Worm (Caenorhabditis elegans): ENCODE data around the gene Y44A6C.2.

Y44A6C.2 gene

DNA sequence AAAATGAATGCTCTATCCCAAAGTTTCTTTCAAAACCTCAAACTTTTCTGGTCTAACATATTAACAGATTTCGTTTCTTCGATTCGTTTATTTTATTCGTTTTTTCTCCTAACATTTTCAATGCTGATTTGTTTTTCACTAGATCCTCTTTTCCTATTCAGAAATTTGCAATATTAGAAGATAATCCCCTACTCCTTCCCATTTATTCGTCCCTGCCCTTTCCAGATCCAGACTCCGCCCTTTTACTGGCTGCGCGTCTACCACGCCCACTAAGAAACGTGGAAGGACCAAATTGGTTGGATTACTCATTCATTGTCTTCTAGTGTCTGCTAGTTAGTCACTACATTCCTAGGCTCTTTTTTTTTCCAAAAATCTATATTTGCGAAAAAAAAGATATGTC, at the start of gene Y44A6C.2:
Y44A6C.2 (plus strand) TSS at position 301 of the 400 bp plus-strand sequence.
- TF ChIP-seq lsy-12 (tag; optimal IDR thresholded peaks at IDR 0.05) = no peak
- no peak for TF ChIP-seq R02D3.7 (tag; optimal IDR thresholded peaks at IDR 0.05)
- no peak for TF ChIP-seq sea-2 (GFP tag; optimal IDR thresholded peaks at IDR 0.05)
- TF ChIP-seq mdl-1 (tag; optimal IDR thresholded peaks at IDR 0.05) = no peak
- TF ChIP-seq nhr-237 (tag; optimal IDR thresholded peaks at IDR 0.05) = no peak
- TF ChIP-seq daf-12 (tag; optimal IDR thresholded peaks at IDR 0.05) = no peak
- TF ChIP-seq fkh-10 (GFP tag; optimal IDR thresholded peaks at IDR 0.05) = no peak
- no peak for TF ChIP-seq elt-1 (tag; optimal IDR thresholded peaks at IDR 0.05)
- TF ChIP-seq egl-5 (tag; optimal IDR thresholded peaks at IDR 0.05) = no peak
- no peak for TF ChIP-seq nhr-12 (tag; optimal IDR thresholded peaks at IDR 0.05)
- no peak for TF ChIP-seq ceh-28 (tag; optimal IDR thresholded peaks at IDR 0.05)
- TF ChIP-seq nhr-11 (tag; optimal IDR thresholded peaks at IDR 0.05) = no peak
- TF ChIP-seq ceh-16 (tag; optimal IDR thresholded peaks at IDR 0.05) = no peak
- TF ChIP-seq ztf-11 (tag; optimal IDR thresholded peaks at IDR 0.05) = no peak
- no peak for TF ChIP-seq nhr-28 (tag; optimal IDR thresholded peaks at IDR 0.05)

DNA sequence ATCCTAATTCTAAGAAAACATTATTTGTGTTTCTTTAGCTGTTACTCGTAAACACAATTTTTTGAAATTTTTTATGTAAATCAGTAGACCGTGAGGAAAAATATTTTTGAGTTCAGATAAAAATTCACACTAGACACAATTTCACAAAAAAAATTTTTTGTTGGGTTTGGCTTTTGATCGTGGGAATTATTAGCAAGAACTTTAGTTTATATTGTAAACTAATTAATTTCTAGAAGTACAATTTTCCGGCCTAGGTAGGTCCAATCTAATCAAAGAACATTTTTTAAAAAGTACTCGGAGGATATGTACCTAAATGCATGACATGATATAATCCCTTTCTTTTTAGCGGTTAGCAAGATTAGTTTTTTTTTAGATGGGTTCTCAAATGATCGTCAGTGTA, 41.8 kb upstream of the Y44A6C.2 start:
- TF ChIP-seq jun-1 (tag; optimal IDR thresholded peaks at IDR 0.05) (no peak), skn-1 (tag; optimal IDR thresholded peaks at IDR 0.05) (no peak), ztf-4 (tag; optimal IDR thresholded peaks at IDR 0.05) (no peak), unc-39 (tag; optimal IDR thresholded peaks at IDR 0.05) (no peak), eor-1 (tag; optimal IDR thresholded peaks at IDR 0.05) (no peak), ama-1 (optimal IDR thresholded peaks at IDR 0.05) (no peak), aly-2 (tag; optimal IDR thresholded peaks at IDR 0.05) (no peak), nhr-76 (tag; optimal IDR thresholded peaks at IDR 0.05) (no peak)

DNA sequence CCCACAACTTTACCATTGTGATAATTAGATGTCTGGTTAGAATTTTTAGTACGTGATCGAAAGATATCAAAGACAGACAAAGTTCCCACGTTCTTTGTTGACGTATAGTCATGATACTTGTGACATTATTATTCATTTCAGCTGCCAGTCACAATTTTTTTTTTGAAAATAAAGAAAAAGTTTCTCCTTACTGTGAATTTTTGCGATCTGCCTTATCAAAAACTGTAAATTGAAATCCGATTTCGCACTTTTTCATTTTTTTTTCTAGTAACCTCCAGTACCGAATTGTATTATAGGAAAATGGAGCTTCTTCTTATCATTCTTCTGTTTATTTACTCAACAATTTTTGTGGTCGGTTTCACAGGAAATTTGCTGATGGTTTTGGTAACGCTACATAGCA, 40.9 kb upstream of the Y44A6C.2 start, which contains the start of gene srsx-35:
srsx-35 (plus strand) TSS at position 301 of the 400 bp plus-strand sequence.
- TF ChIP-seq ceh-16 (tag; optimal IDR thresholded peaks at IDR 0.05) = no peak
- no peak for TF ChIP-seq ZK546.5 (tag; optimal IDR thresholded peaks at IDR 0.05)
- no peak for TF ChIP-seq skn-1 (tag; optimal IDR thresholded peaks at IDR 0.05)
- no peak for TF ChIP-seq nhr-77 (tag; optimal IDR thresholded peaks at IDR 0.05)
- TF ChIP-seq hmg-11 (tag; optimal IDR thresholded peaks at IDR 0.05) = no peak
- no peak for TF ChIP-seq elt-2 (tag; optimal IDR thresholded peaks at IDR 0.05)
- TF ChIP-seq nhr-43 (tag; optimal IDR thresholded peaks at IDR 0.05; ENCODE audit: poor library complexity, severe bottlenecking) = no peak

DNA sequence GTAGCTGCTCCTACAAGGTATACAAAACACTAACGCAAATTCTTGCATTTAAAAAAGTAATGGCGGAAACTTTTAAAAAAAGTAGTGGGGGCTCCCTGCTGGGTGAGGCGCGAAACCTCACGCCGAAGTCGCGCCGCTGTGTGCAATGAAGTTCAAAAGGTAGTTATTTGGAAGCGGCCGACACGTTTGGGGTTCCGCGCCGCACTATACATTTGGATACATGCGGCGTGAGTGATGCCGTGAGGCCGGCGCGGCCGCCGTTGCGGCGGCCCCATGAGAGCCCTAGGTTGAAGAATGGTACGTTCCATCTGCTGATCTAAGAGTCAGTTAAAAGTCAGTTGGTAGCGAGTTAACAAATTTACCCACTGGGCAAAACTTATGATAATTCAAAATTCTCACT, 40.2 kb upstream of the Y44A6C.2 start:
- no peak for TF ChIP-seq lin-15B (tag; optimal IDR thresholded peaks at IDR 0.05)
- peak; percentile 2 for TF ChIP-seq snpc-4 (tag; optimal IDR thresholded peaks at IDR 0.05)
- no peak for TF ChIP-seq mml-1 (tag; optimal IDR thresholded peaks at IDR 0.05)

DNA sequence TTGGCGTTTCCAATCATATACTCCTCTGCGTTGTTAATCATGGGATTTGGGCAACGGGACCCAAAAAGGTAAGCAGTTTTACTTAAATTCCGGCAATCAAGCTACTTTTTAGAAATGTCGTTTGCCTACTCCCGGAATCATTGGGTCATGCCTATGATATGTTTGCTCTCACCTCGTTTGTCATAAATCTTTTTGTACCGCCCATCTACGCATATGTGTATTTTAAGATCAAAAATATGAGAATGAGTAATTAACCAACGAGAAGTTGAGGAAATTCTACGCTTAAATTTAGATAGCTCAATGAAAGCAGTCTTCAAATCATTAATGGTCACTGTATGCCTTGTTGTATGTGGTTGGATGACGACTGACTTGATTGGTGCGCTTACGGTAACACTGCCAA, 39.7 kb upstream of the Y44A6C.2 start:
- TF ChIP-seq egl-5 (tag; optimal IDR thresholded peaks at IDR 0.05) (no peak), ceh-9 (tag; optimal IDR thresholded peaks at IDR 0.05) (no peak), snpc-4 (tag; optimal IDR thresholded peaks at IDR 0.05) (no peak), lin-15B (tag; optimal IDR thresholded peaks at IDR 0.05) (no peak), nhr-237 (tag; optimal IDR thresholded peaks at IDR 0.05) (no peak), ceh-28 (tag; optimal IDR thresholded peaks at IDR 0.05) (no peak), ama-1 (optimal IDR thresholded peaks at IDR 0.05) (no peak), aly-2 (tag; optimal IDR thresholded peaks at IDR 0.05) (no peak), nhr-76 (tag; optimal IDR thresholded peaks at IDR 0.05) (no peak), fkh-2 (tag; optimal IDR thresholded peaks at IDR 0.05) (no peak), daf-12 (tag; optimal IDR thresholded peaks at IDR 0.05) (no peak), unc-62 (GFP tag; optimal IDR thresholded peaks at IDR 0.05) (no peak), nfya-1 (tag; optimal IDR thresholded peaks at IDR 0.05; ENCODE audit: insufficient read depth) (no peak), sea-2 (GFP tag; optimal IDR thresholded peaks at IDR 0.05) (no peak), lsy-12 (tag; optimal IDR thresholded peaks at IDR 0.05) (no peak), nhr-43 (tag; optimal IDR thresholded peaks at IDR 0.05; ENCODE audit: poor library complexity, severe bottlenecking) (no peak)

Measured in whole organism, L3 larva.